Fruit fly (Drosophila melanogaster) whole organism, prepupa: Measurements from ENCODE around the gene Hsp67Ba.

Experiments
- Blimp-1 ChIP-seq: fragments of 200-800 bp; sonication (Bioruptor generic); optimal IDR thresholded peaks from 3 replicates; lab custom pipeline; 2017; ENCODE audit warnings: missing biosample characterization, missing genetic modification characterization, mild to moderate bottlenecking, moderate library complexity, missing genetic modification reagents
- CG11762 ChIP-seq: fragments of 200-800 bp; sonication (Bioruptor generic); optimal IDR thresholded peaks from 3 replicates; lab custom pipeline; 2016; ENCODE audit warnings: missing biosample characterization, missing genetic modification characterization; ENCODE audit not compliant: insufficient read depth
- CG11902 ChIP-seq: fragments of 200-800 bp; sonication (Bioruptor generic); optimal IDR thresholded peaks from 3 replicates; lab custom pipeline; 2016; ENCODE audit warnings: missing biosample characterization, missing genetic modification characterization
- CG16779 ChIP-seq: fragments of 200-800 bp; sonication (Bioruptor generic); optimal IDR thresholded peaks from 3 replicates; lab custom pipeline; 2017; ENCODE audit warnings: missing biosample characterization, mild to moderate bottlenecking, missing genetic modification characterization
- CG32006 ChIP-seq: fragments of 200-800 bp; sonication (Bioruptor generic); optimal IDR thresholded peaks from 3 replicates; lab custom pipeline; 2017; ENCODE audit warnings: missing biosample characterization, mild to moderate bottlenecking, missing genetic modification characterization
- CG34406 ChIP-seq: fragments of 200-800 bp; sonication (Bioruptor generic); optimal IDR thresholded peaks from 3 replicates; lab custom pipeline; 2016; ENCODE audit warnings: missing biosample characterization, missing genetic modification characterization
- CG4318 ChIP-seq: fragments of 200-800 bp; sonication (Bioruptor generic); optimal IDR thresholded peaks from 3 replicates; lab custom pipeline; 2017; ENCODE audit warnings: missing biosample characterization, mild to moderate bottlenecking, missing genetic modification characterization
- CG6163 ChIP-seq: fragments of 200-800 bp; sonication (Bioruptor generic); IDR thresholded peaks from 3 replicates; pipeline ENCODE4 v1.3.6; 2022; ENCODE audit warnings: missing biosample characterization, missing genetic modification characterization
- CG6792 ChIP-seq: fragments of 200-800 bp; sonication (Bioruptor generic); optimal IDR thresholded peaks from 3 replicates; lab custom pipeline; 2016; ENCODE audit warnings: missing biosample characterization, missing genetic modification characterization
- CG6808 ChIP-seq: fragments of 200-800 bp; sonication (Bioruptor generic); optimal IDR thresholded peaks from 3 replicates; lab custom pipeline; 2017; ENCODE audit warnings: missing biosample characterization, missing genetic modification characterization, mild to moderate bottlenecking, moderate library complexity, missing genetic modification reagents
- CG8319 ChIP-seq: fragments of 200-800 bp; sonication (Bioruptor generic); optimal IDR thresholded peaks from 3 replicates; lab custom pipeline; 2016; ENCODE audit warnings: missing biosample characterization, missing genetic modification characterization
- CG9139 ChIP-seq: fragments of 200-800 bp; sonication (Bioruptor generic); optimal IDR thresholded peaks from 3 replicates; lab custom pipeline; 2017; ENCODE audit warnings: missing biosample characterization, mild to moderate bottlenecking, missing genetic modification characterization
- Eip75B ChIP-seq: fragments of 200-800 bp; sonication (Bioruptor generic); optimal IDR thresholded peaks from 3 replicates; lab custom pipeline; 2016; ENCODE audit warnings: missing biosample characterization, missing genetic modification characterization
- Eip78C ChIP-seq: fragments of 200-800 bp; sonication (Bioruptor generic); peaks from one replicate; lab custom pipeline; 2016; ENCODE audit warnings: missing biosample characterization, missing genetic modification characterization
- Ets21C ChIP-seq: fragments of 200-800 bp; sonication (Bioruptor generic); optimal IDR thresholded peaks from 3 replicates; lab custom pipeline; 2016; ENCODE audit warnings: missing biosample characterization, missing genetic modification characterization
- Hr38 ChIP-seq: sonication (Bioruptor generic); optimal IDR thresholded peaks from 2 replicates; lab custom pipeline; 2016; ENCODE audit warnings: missing biosample characterization, missing genetic modification characterization
- Hr4 ChIP-seq: fragments of 200-800 bp; sonication (Bioruptor generic); optimal IDR thresholded peaks from 3 replicates; lab custom pipeline; 2016; ENCODE audit warnings: missing biosample characterization, missing genetic modification characterization
- Met ChIP-seq: fragments of 200-800 bp; sonication (Bioruptor generic); optimal IDR thresholded peaks from 3 replicates; lab custom pipeline; 2016; ENCODE audit warnings: missing biosample characterization, missing genetic modification characterization
- OdsH ChIP-seq: fragments of 200-800 bp; sonication (Bioruptor generic); optimal IDR thresholded peaks from 3 replicates; lab custom pipeline; 2016; ENCODE audit warnings: missing biosample characterization, missing genetic modification characterization
- Smox ChIP-seq: fragments of 200-800 bp; sonication (Bioruptor generic); optimal IDR thresholded peaks from 3 replicates; lab custom pipeline; 2016; ENCODE audit warnings: missing biosample characterization, missing genetic modification characterization
- Sox15 ChIP-seq: fragments of 200-800 bp; sonication (Bioruptor generic); optimal IDR thresholded peaks from 3 replicates; lab custom pipeline; 2016; ENCODE audit warnings: missing biosample characterization, missing genetic modification characterization
- achi ChIP-seq: fragments of 200-800 bp; sonication (Bioruptor generic); optimal IDR thresholded peaks from 3 replicates; lab custom pipeline; 2016; ENCODE audit warnings: missing biosample characterization, missing genetic modification characterization
- cyc ChIP-seq: fragments of 200-800 bp; sonication (Bioruptor generic); optimal IDR thresholded peaks from 3 replicates; lab custom pipeline; 2016; ENCODE audit warnings: missing biosample characterization, missing genetic modification characterization
- eg ChIP-seq: fragments of 200-800 bp; sonication (Bioruptor generic); IDR thresholded peaks from 3 replicates; pipeline ENCODE4 v1.3.6; 2022; ENCODE audit warnings: missing biosample characterization, missing genetic modification characterization
- esn ChIP-seq: fragments of 200-800 bp; sonication (Bioruptor generic); optimal IDR thresholded peaks from 2 replicates; lab custom pipeline; 2016; ENCODE audit warnings: missing biosample characterization, mild to moderate bottlenecking, missing genetic modification characterization, moderate library complexity
- fd59A ChIP-seq: fragments of 200-800 bp; sonication (Bioruptor generic); optimal IDR thresholded peaks from 2 replicates; lab custom pipeline; 2017; ENCODE audit warnings: missing biosample characterization, mild to moderate bottlenecking, missing genetic modification characterization, missing genetic modification reagents
- fd85E ChIP-seq: fragments of 200-800 bp; sonication (Bioruptor generic); optimal IDR thresholded peaks from 3 replicates; lab custom pipeline; 2016; ENCODE audit warnings: missing biosample characterization, missing genetic modification characterization
- pdm3 ChIP-seq: fragments of 200-800 bp; sonication (Bioruptor generic); optimal IDR thresholded peaks from 3 replicates; lab custom pipeline; 2016; ENCODE audit warnings: missing biosample characterization, missing genetic modification characterization
- salr ChIP-seq, 2 experiments: fragments of 200-800 bp; sonication (Bioruptor generic); optimal IDR thresholded peaks; 3 replicates each; lab custom pipeline; 2016 to 2018; ENCODE audit warnings: missing biosample characterization in 2 of 2, missing genetic modification characterization in 2 of 2, mild to moderate bottlenecking in 1 of 2
- ss ChIP-seq, 2 experiments: fragments of 200-800 bp; sonication (Bioruptor generic); optimal IDR thresholded peaks; 2 replicates in 1 of 2; 3 replicates in 1 of 2; lab custom pipeline; 2017 to 2018; ENCODE audit warnings: mild to moderate bottlenecking in 2 of 2, missing biosample characterization in 2 of 2, missing genetic modification characterization in 2 of 2, moderate library complexity in 1 of 2
- svp ChIP-seq: fragments of 200-800 bp; sonication (Bioruptor generic); peaks from one replicate; lab custom pipeline; 2016; ENCODE audit warnings: missing biosample characterization, missing genetic modification characterization
- topi ChIP-seq: fragments of 200-800 bp; sonication (Bioruptor generic); optimal IDR thresholded peaks from 3 replicates; lab custom pipeline; 2016; ENCODE audit warnings: missing biosample characterization, missing genetic modification characterization
- vri ChIP-seq: fragments of 200-800 bp; sonication (Bioruptor generic); optimal IDR thresholded peaks from 3 replicates; lab custom pipeline; 2016; ENCODE audit warnings: missing biosample characterization, mild to moderate bottlenecking, missing genetic modification characterization

The Hsp67Ba gene

dm6 chr3L:9333745-9334382 is 45.5 kb downstream of the Hsp67Ba start, which contains the start of gene PGRP-LA (continued):
- no peak for TF ChIP-seq esn (GFP tag; lab: Kevin White, UChicago)
- no peak for TF ChIP-seq CG34406
- peak; percentile 44 for TF ChIP-seq cyc (GFP tag; lab: Kevin White, UChicago)
- TF ChIP-seq CG8319 (GFP tag; lab: Kevin White, UChicago) = no peak
- TF ChIP-seq CG6163 (GFP tag; lab: Robert Waterston, UW) = peak; percentile 21; the same call in 1 of the 3 replicates
- TF ChIP-seq salr (GFP tag; optimal IDR thresholded peaks at IDR 0.05; lab: Kevin White, UChicago) = no peak
- no peak for TF ChIP-seq svp
- TF ChIP-seq OdsH (GFP tag; lab: Kevin White, UChicago) = peak; percentile 37
- peak; percentile 26 for TF ChIP-seq Hr4 (GFP tag; lab: Kevin White, UChicago)
- TF ChIP-seq fd59A (GFP tag; lab: Kevin White, UChicago) = no peak
- no peak for TF ChIP-seq fd85E (GFP tag; lab: Kevin White, UChicago)
- TF ChIP-seq CG6792 = no peak
- TF ChIP-seq CG6808 (GFP tag; lab: Kevin White, UChicago) = no peak
- TF ChIP-seq topi (GFP tag; lab: Kevin White, UChicago) = peak; percentile 21
- no peak for TF ChIP-seq CG11762 (GFP tag; lab: Kevin White, UChicago)
- no peak for TF ChIP-seq Hr38 (GFP tag; lab: Kevin White, UChicago)
- TF ChIP-seq Eip75B (GFP tag; lab: Kevin White, UChicago) = no peak
- TF ChIP-seq Sox15 (GFP tag; lab: Kevin White, UChicago) = no peak
- TF ChIP-seq pdm3 (GFP tag; lab: Kevin White, UChicago) = peak; percentile 44
- TF ChIP-seq CG9139 (GFP tag; lab: Kevin White, UChicago) = no peak
- TF ChIP-seq Blimp-1 (GFP tag; lab: Kevin White, UChicago) = no peak
- peak; percentile 45 for TF ChIP-seq Met (GFP tag; lab: Kevin White, UChicago)
- TF ChIP-seq CG11902 (GFP tag; lab: Kevin White, UChicago) = no peak
- TF ChIP-seq Smox (GFP tag; lab: Kevin White, UChicago) = no peak
- no peak for TF ChIP-seq CG16779 (tag; lab: Kevin White, UChicago)
- TF ChIP-seq ss (GFP tag; optimal IDR thresholded peaks at IDR 0.05; lab: Kevin White, UChicago) = no peak
- no peak for TF ChIP-seq CG32006 (GFP tag; lab: Kevin White, UChicago)
- TF ChIP-seq achi (GFP tag; lab: Kevin White, UChicago) = peak; percentile 10
- TF ChIP-seq CG4318 = no peak
- no peak for TF ChIP-seq eg (GFP tag; lab: Robert Waterston, UW)
- peak; percentile 69 for TF ChIP-seq Eip78C
- no peak for TF ChIP-seq vri (GFP tag; lab: Kevin White, UChicago)
- TF ChIP-seq Ets21C (GFP tag; lab: Kevin White, UChicago) = no peak
